Fruit fly (Drosophila melanogaster) whole organism, embryonic: ENCODE data around the gene CG13720.

Source experiments
- CG10462 ChIP-seq: fragments of 200-800 bp; sonication (Bioruptor generic); optimal IDR thresholded peaks from 2 replicates; lab custom pipeline; 2016; ENCODE audit warnings: missing biosample characterization, missing genetic modification characterization
- CG11456 ChIP-seq: fragments of 200-800 bp; sonication (Bioruptor generic); IDR thresholded peaks from 3 replicates; pipeline ENCODE4 v1.3.6; 2022; ENCODE audit warnings: missing biosample characterization, missing genetic modification characterization
- CG12744 ChIP-seq: fragments of 200-800 bp; sonication (Bioruptor generic); optimal IDR thresholded peaks from 2 replicates; lab custom pipeline; 2016; ENCODE audit warnings: missing biosample characterization, missing genetic modification characterization
- CG13123 ChIP-seq: fragments of 200-800 bp; sonication (Bioruptor generic); optimal IDR thresholded peaks from 2 replicates; lab custom pipeline; 2016; ENCODE audit warnings: missing biosample characterization, missing genetic modification characterization
- CG14710 ChIP-seq: fragments of 200-800 bp; sonication (Bioruptor generic); optimal IDR thresholded peaks from 3 replicates; lab custom pipeline; 2019; ENCODE audit warnings: missing biosample characterization, mild to moderate bottlenecking, missing genetic modification characterization, moderate library complexity
- CG14965 ChIP-seq: fragments of 200-800 bp; sonication (Bioruptor generic); optimal IDR thresholded peaks from 2 replicates; lab custom pipeline; 2016; ENCODE audit warnings: missing biosample characterization, missing genetic modification characterization, borderline replicate concordance
- CG1602 ChIP-seq: fragments of 200-800 bp; sonication (Bioruptor generic); optimal IDR thresholded peaks from 3 replicates; lab custom pipeline; 2016; ENCODE audit warnings: missing biosample characterization, missing genetic modification characterization
- CG17385 ChIP-seq: fragments of 200-800 bp; sonication (Bioruptor generic); optimal IDR thresholded peaks from 3 replicates; lab custom pipeline; 2018; ENCODE audit warnings: missing biosample characterization, mild to moderate bottlenecking, missing genetic modification characterization
- CG17568 ChIP-seq: fragments of 200-800 bp; sonication (Bioruptor generic); optimal IDR thresholded peaks from 2 replicates; lab custom pipeline; 2018; ENCODE audit warnings: missing biosample characterization, mild to moderate bottlenecking, missing genetic modification characterization, moderate library complexity
- CG2889 ChIP-seq: fragments of 200-800 bp; sonication (Bioruptor generic); IDR thresholded peaks from 3 replicates; pipeline ENCODE4 v1.3.6; 2022; ENCODE audit warnings: missing biosample characterization, missing genetic modification characterization
- CG3065 ChIP-seq: fragments of 200-800 bp; sonication (Bioruptor generic); optimal IDR thresholded peaks from 2 replicates; lab custom pipeline; 2016; ENCODE audit warnings: missing biosample characterization, missing genetic modification characterization
- CG31441 ChIP-seq: fragments of 200-800 bp; sonication (Bioruptor generic); IDR thresholded peaks from 2 replicates; pipeline ENCODE4 v1.3.6; 2022; ENCODE audit warnings: missing biosample characterization, missing genetic modification characterization
- CG4328 ChIP-seq: fragments of 200-800 bp; sonication (Bioruptor generic); optimal IDR thresholded peaks from 3 replicates; lab custom pipeline; 2017; ENCODE audit warnings: missing biosample characterization, missing genetic modification reagents, missing genetic modification characterization
- CG6813 ChIP-seq: fragments of 200-800 bp; sonication (Bioruptor generic); optimal IDR thresholded peaks from 2 replicates; lab custom pipeline; 2017; ENCODE audit warnings: missing biosample characterization, missing genetic modification characterization, mild to moderate bottlenecking, moderate library complexity, missing genetic modification reagents
- CG7357 ChIP-seq: fragments of 200-800 bp; sonication (Bioruptor generic); IDR thresholded peaks from 3 replicates; pipeline ENCODE4 v1.3.6; 2022; ENCODE audit warnings: missing biosample characterization, missing genetic modification characterization
- CG8388 ChIP-seq: fragments of 200-800 bp; sonication (Bioruptor generic); optimal IDR thresholded peaks from 2 replicates; lab custom pipeline; 2019; ENCODE audit warnings: missing biosample characterization, mild to moderate bottlenecking, missing genetic modification characterization, moderate library complexity
- CrebB ChIP-seq: fragments of 200-800 bp; sonication (Bioruptor generic); optimal IDR thresholded peaks from 3 replicates; lab custom pipeline; 2018; ENCODE audit warnings: missing biosample characterization, mild to moderate bottlenecking, missing genetic modification characterization
- D19B ChIP-seq: fragments of 200-800 bp; sonication (Bioruptor generic); optimal IDR thresholded peaks from 2 replicates; lab custom pipeline; 2017; ENCODE audit warnings: missing biosample characterization, mild to moderate bottlenecking, missing genetic modification characterization
- E2f2 ChIP-seq: fragments of 200-800 bp; sonication (Bioruptor generic); IDR thresholded peaks from 2 replicates; pipeline ENCODE4 v1.3.6; 2022; ENCODE audit warnings: missing biosample characterization, missing genetic modification characterization
- Eip74EF ChIP-seq, 2 experiments: fragments of 200-800 bp in 1 of 2; fragments of >200 bp in 1 of 2; sonication (Bioruptor generic) in 1 of 2; optimal IDR thresholded peaks; 2 replicates each; lab custom pipeline; 2017 to 2019; ENCODE audit warnings: missing biosample characterization in 2 of 2, missing genetic modification characterization in 2 of 2, mild to moderate bottlenecking in 1 of 2, moderate library complexity in 1 of 2
- Fer2 ChIP-seq: fragments of 200-800 bp; sonication (Bioruptor generic); optimal IDR thresholded peaks from 2 replicates; lab custom pipeline; 2018; ENCODE audit warnings: missing biosample characterization, mild to moderate bottlenecking, missing genetic modification characterization, moderate library complexity
- H15 ChIP-seq: fragments of 200-800 bp; sonication (Bioruptor generic); IDR thresholded peaks from 3 replicates; pipeline ENCODE4 v1.3.6; 2022; ENCODE audit warnings: missing biosample characterization, missing genetic modification characterization
- Oli ChIP-seq: fragments of 200-800 bp; sonication (Bioruptor generic); optimal IDR thresholded peaks from 2 replicates; lab custom pipeline; 2018; ENCODE audit warnings: missing biosample characterization, mild to moderate bottlenecking, missing genetic modification characterization, moderate library complexity
- Poxn ChIP-seq: fragments of 200-800 bp; sonication (Bioruptor generic); IDR thresholded peaks from 2 replicates; pipeline ENCODE4 v1.3.6; 2022; ENCODE audit warnings: missing biosample characterization, missing genetic modification characterization
- TFAM ChIP-seq: fragments of 200-800 bp; sonication (Bioruptor generic); optimal IDR thresholded peaks from 2 replicates; lab custom pipeline; 2017; ENCODE audit warnings: missing biosample characterization, missing genetic modification characterization, inconsistent platforms
- Tbp ChIP-seq: fragments of >200 bp; optimal IDR thresholded peaks from 2 replicates; lab custom pipeline; 2018; ENCODE audit warnings: missing biosample characterization, missing genetic modification characterization
- bbx ChIP-seq: fragments of 200-800 bp; sonication (Bioruptor generic); IDR thresholded peaks from 2 replicates; pipeline ENCODE4 v1.3.6; 2022; ENCODE audit warnings: missing biosample characterization, missing genetic modification characterization; ENCODE audit not compliant: partially characterized antibody
- br ChIP-seq: fragments of >200 bp; optimal IDR thresholded peaks from 2 replicates; lab custom pipeline; 2017
- caup ChIP-seq: fragments of 200-800 bp; sonication (Bioruptor generic); optimal IDR thresholded peaks from 3 replicates; lab custom pipeline; 2017; ENCODE audit warnings: missing biosample characterization, mild to moderate bottlenecking, missing genetic modification characterization, moderate library complexity; ENCODE audit not compliant: severe bottlenecking
- corto ChIP-seq: fragments of 200-800 bp; sonication (Bioruptor generic); optimal IDR thresholded peaks from 2 replicates; lab custom pipeline; 2016; ENCODE audit warnings: missing biosample characterization, mild to moderate bottlenecking, missing genetic modification characterization, moderate library complexity
- croc ChIP-seq: fragments of 200-800 bp; sonication (Bioruptor generic); conservative IDR thresholded peaks from 3 replicates; pipeline ENCODE4 v1.3.6; 2022; ENCODE audit warnings: missing biosample characterization, missing genetic modification characterization
- dati ChIP-seq: fragments of 200-800 bp; sonication (Bioruptor generic); IDR thresholded peaks from 2 replicates; pipeline ENCODE4 v1.3.6; 2022; ENCODE audit warnings: missing biosample characterization, missing genetic modification characterization
- dmrt11E ChIP-seq: fragments of 200-800 bp; sonication (Bioruptor generic); optimal IDR thresholded peaks from 3 replicates; lab custom pipeline; 2018; ENCODE audit warnings: missing biosample characterization, mild to moderate bottlenecking, missing genetic modification characterization, moderate library complexity
- esg ChIP-seq: fragments of 200-800 bp; sonication (Bioruptor generic); conservative IDR thresholded peaks from 2 replicates; pipeline ENCODE4 v1.3.6; 2022; ENCODE audit warnings: missing biosample characterization, missing genetic modification characterization
- fru ChIP-seq: fragments of >200 bp; optimal IDR thresholded peaks from 2 replicates; lab custom pipeline; 2017
- ftz-f1 ChIP-seq: fragments of 200-800 bp; sonication (Bioruptor generic); optimal IDR thresholded peaks from 2 replicates; lab custom pipeline; 2016; ENCODE audit warnings: missing biosample characterization, missing genetic modification characterization
- fu2 ChIP-seq: fragments of 200-800 bp; sonication (Bioruptor generic); optimal IDR thresholded peaks from 2 replicates; lab custom pipeline; 2016; ENCODE audit warnings: missing biosample characterization, missing genetic modification characterization
- grau ChIP-seq: fragments of 200-800 bp; optimal IDR thresholded peaks from 3 replicates; lab custom pipeline; 2019; ENCODE audit warnings: missing biosample characterization, mild to moderate bottlenecking, missing genetic modification characterization, moderate library complexity
- insv ChIP-seq, 2 experiments: fragments of 200-800 bp; sonication (Bioruptor generic); optimal IDR thresholded peaks; 3 replicates each; lab custom pipeline; 2016 to 2018; ENCODE audit warnings: missing biosample characterization in 2 of 2, missing genetic modification characterization in 2 of 2
- kay ChIP-seq: fragments of 200-800 bp; sonication (Bioruptor generic); optimal IDR thresholded peaks from 2 replicates; lab custom pipeline; 2016; ENCODE audit warnings: missing biosample characterization, missing genetic modification characterization
- oc ChIP-seq: fragments of 200-800 bp; sonication (Bioruptor generic); optimal IDR thresholded peaks from 2 replicates; lab custom pipeline; 2018; ENCODE audit warnings: missing biosample characterization, mild to moderate bottlenecking, missing genetic modification characterization, moderate library complexity
- peb ChIP-seq: fragments of 200-800 bp; sonication (Bioruptor generic); IDR thresholded peaks from 2 replicates; pipeline ENCODE4 v1.3.6; 2022; ENCODE audit warnings: missing biosample characterization, missing genetic modification characterization
- rib ChIP-seq: fragments of 200-800 bp; sonication (Bioruptor generic); IDR thresholded peaks from 2 replicates; pipeline ENCODE4 v1.3.6; 2022; ENCODE audit warnings: missing biosample characterization, missing genetic modification characterization
- row ChIP-seq: fragments of 200-800 bp; sonication (Bioruptor generic); IDR thresholded peaks from 3 replicates; pipeline ENCODE4 v1.3.6; 2022; ENCODE audit warnings: missing biosample characterization, missing genetic modification characterization
- sna ChIP-seq: fragments of 200-800 bp; sonication (Bioruptor generic); IDR thresholded peaks from 2 replicates; pipeline ENCODE4 v1.3.6; 2022; ENCODE audit warnings: missing biosample characterization, missing genetic modification characterization; ENCODE audit not compliant: partially characterized antibody
- so ChIP-seq: fragments of 200-800 bp; sonication (Bioruptor generic); IDR thresholded peaks from 3 replicates; pipeline ENCODE4 v1.3.6; 2022; ENCODE audit warnings: missing biosample characterization, missing genetic modification characterization
- sug ChIP-seq: fragments of 200-800 bp; optimal IDR thresholded peaks from 2 replicates; lab custom pipeline; 2019; ENCODE audit warnings: missing biosample characterization, mild to moderate bottlenecking, missing genetic modification characterization, moderate library complexity
- tgo ChIP-seq: fragments of 200-800 bp; sonication (Bioruptor generic); IDR thresholded peaks from 3 replicates; pipeline ENCODE4 v1.3.6; 2022; ENCODE audit warnings: missing biosample characterization, missing genetic modification characterization
- vfl ChIP-seq: fragments of 200-800 bp; sonication (Bioruptor generic); optimal IDR thresholded peaks from 2 replicates; lab custom pipeline; 2016; ENCODE audit warnings: missing biosample characterization, missing genetic modification characterization
- zf30C ChIP-seq: fragments of 200-800 bp; sonication (Bioruptor generic); optimal IDR thresholded peaks from 3 replicates; lab custom pipeline; 2018; ENCODE audit warnings: missing biosample characterization, mild to moderate bottlenecking, missing genetic modification characterization

Gene CG13720

dm6 chr3L:4474946-4475470, 25.3 kb downstream of the CG13720 start (continued):
- TF ChIP-seq fru (lab: Kevin White, UChicago) (no peak), CG14710 (tag; lab: Kevin White, UChicago) (no peak), so (0 out of 3 replicates have a peak, but pooled peaks have one; percentile 77), D19B (GFP tag; lab: Kevin White, UChicago) (peak; percentile 61), CG17385 (GFP tag; lab: Kevin White, UChicago) (peak; percentile 88), CG14965 (GFP tag; lab: Kevin White, UChicago) (peak; percentile 30), row (GFP tag; lab: Robert Waterston, UW) (0 out of 3 replicates have a peak, but pooled peaks have one; percentile 6), CG7357 (GFP tag; lab: Robert Waterston, UW) (no peak), Tbp (GFP tag; lab: Kevin White, UChicago) (no peak), CG4328 (GFP tag; lab: Kevin White, UChicago) (peak; percentile 84), CrebB (tag; lab: Kevin White, UChicago) (peak; percentile 95), fu2 (GFP tag; lab: Kevin White, UChicago) (no peak), CG6813 (GFP tag; lab: Kevin White, UChicago) (peak; percentile 95), CG31441 (GFP tag; lab: Robert Waterston, UW) (peak; percentile 80), insv (GFP tag; optimal IDR thresholded peaks at IDR 0.05; lab: Kevin White, UChicago) (peak in 1 of 2 experiments; percentile 74), CG3065 (GFP tag; lab: Kevin White, UChicago) (peak; percentile 39), E2f2 (peak; percentile 51; the same call in 1 of the 2 replicates), sug (peak; percentile 72), TFAM (GFP tag; lab: Kevin White, UChicago) (peak; percentile 46), Oli (tag; lab: Kevin White, UChicago) (peak; percentile 67), esg (no peak), CG17568 (GFP tag; lab: Kevin White, UChicago) (peak; percentile 98), Eip74EF (GFP tag; optimal IDR thresholded peaks at IDR 0.05; lab: Kevin White, UChicago) (peak in 1 of 2 experiments; percentile 82), dmrt11E (tag; lab: Kevin White, UChicago) (peak; percentile 37), H15 (GFP tag; lab: Robert Waterston, UW) (0 out of 3 replicates have a peak, but pooled peaks have one; percentile 42), CG10462 (GFP tag; lab: Kevin White, UChicago) (peak; percentile 4), kay (GFP tag; lab: Kevin White, UChicago) (no peak), tgo (GFP tag; lab: Robert Waterston, UW) (no peak), oc (tag; lab: Kevin White, UChicago) (peak; percentile 70), vfl (no peak), br (lab: Kevin White, UChicago) (no peak), caup (GFP tag; lab: Kevin White, UChicago) (peak; percentile 97), rib (no peak; the same call in 1 of the 2 replicates), Poxn (GFP tag; lab: Robert Waterston, UW) (no peak), Fer2 (tag; lab: Kevin White, UChicago) (peak; percentile 73), croc (GFP tag; lab: Robert Waterston, UW) (no peak), CG13123 (GFP tag; lab: Kevin White, UChicago) (peak; percentile 47), corto (no peak), dati (GFP tag; lab: Robert Waterston, UW) (peak; percentile 67; the same call in 1 of the 2 replicates), sna (GFP tag; lab: Robert Waterston, UW) (no peak), ftz-f1 (GFP tag; lab: Kevin White, UChicago) (no peak), CG1602 (GFP tag; lab: Kevin White, UChicago) (no peak), CG8388 (peak; percentile 77), peb (GFP tag; lab: Robert Waterston, UW) (no peak), grau (peak; percentile 69), CG11456 (GFP tag; lab: Robert Waterston, UW) (peak; percentile 59; the same call in 1 of the 3 replicates), bbx (no peak), CG12744 (GFP tag; lab: Kevin White, UChicago) (peak; percentile 91), zf30C (GFP tag; lab: Kevin White, UChicago) (peak; percentile 30), CG2889 (no peak)
